Fruit fly (Drosophila melanogaster) whole organism, embryonic: Measurements from ENCODE around the gene Rip11.
A peak's percentile ranks its signal among the peaks of the same experiment; 100 is the strongest.

ENCODE experiments used
- Adf1 ChIP-seq: fragments of 200-800 bp; sonication (Bioruptor generic); IDR thresholded peaks from 2 replicates; pipeline ENCODE4 v1.3.6; 2022; ENCODE audit warnings: missing biosample characterization, missing genetic modification characterization
- Bdp1 ChIP-seq: fragments of 200-800 bp; sonication (Bioruptor generic); optimal IDR thresholded peaks from 3 replicates; lab custom pipeline; 2016; ENCODE audit warnings: missing biosample characterization, missing genetic modification characterization
- CG10979 ChIP-seq: fragments of 200-800 bp; sonication (Bioruptor generic); optimal IDR thresholded peaks from 2 replicates; lab custom pipeline; 2018; ENCODE audit warnings: missing biosample characterization, mild to moderate bottlenecking, missing genetic modification characterization, moderate library complexity
- CG12104 ChIP-seq: fragments of 200-800 bp; sonication (Bioruptor generic); optimal IDR thresholded peaks from 3 replicates; lab custom pipeline; 2016; ENCODE audit warnings: missing biosample characterization, missing genetic modification characterization
- CG15479 ChIP-seq: fragments of 200-800 bp; sonication (Bioruptor generic); optimal IDR thresholded peaks from 3 replicates; lab custom pipeline; 2019; ENCODE audit warnings: missing biosample characterization, mild to moderate bottlenecking, missing genetic modification characterization, moderate library complexity
- CG18011 ChIP-seq: fragments of 200-800 bp; sonication (Bioruptor generic); optimal IDR thresholded peaks from 2 replicates; lab custom pipeline; 2017; ENCODE audit warnings: missing biosample characterization, missing genetic modification characterization, mild to moderate bottlenecking, moderate library complexity, missing genotype
- CG2120 ChIP-seq: fragments of 200-800 bp; sonication (Bioruptor generic); optimal IDR thresholded peaks from 3 replicates; lab custom pipeline; 2016; ENCODE audit warnings: missing biosample characterization, missing genetic modification characterization
- CG2129 ChIP-seq: fragments of 200-800 bp; sonication (Bioruptor generic); IDR thresholded peaks from 2 replicates; pipeline ENCODE4 v1.3.6; 2022; ENCODE audit warnings: missing biosample characterization, missing genetic modification characterization; ENCODE audit not compliant: partially characterized antibody
- CG30431 ChIP-seq: fragments of 200-800 bp; sonication (Bioruptor generic); optimal IDR thresholded peaks from 2 replicates; lab custom pipeline; 2017; ENCODE audit warnings: missing biosample characterization, missing genetic modification characterization
- CG31441 ChIP-seq: fragments of 200-800 bp; sonication (Bioruptor generic); IDR thresholded peaks from 2 replicates; pipeline ENCODE4 v1.3.6; 2022; ENCODE audit warnings: missing biosample characterization, missing genetic modification characterization
- CG32767 ChIP-seq: fragments of 200-800 bp; sonication (Bioruptor generic); IDR thresholded peaks from 2 replicates; pipeline ENCODE4 v1.3.6; 2022; ENCODE audit warnings: missing biosample characterization, missing genetic modification characterization
- CG34224 ChIP-seq: fragments of 200-800 bp; sonication (Bioruptor generic); IDR thresholded peaks from 3 replicates; pipeline ENCODE4 v1.3.6; 2022; ENCODE audit warnings: missing biosample characterization, missing genetic modification characterization; ENCODE audit not compliant: partially characterized antibody
- CG6272 ChIP-seq: fragments of 200-800 bp; sonication (Bioruptor generic); IDR thresholded peaks from 2 replicates; pipeline ENCODE4 v1.3.6; 2022; ENCODE audit warnings: missing biosample characterization, missing genetic modification characterization
- CG8924 ChIP-seq: fragments of 200-800 bp; optimal IDR thresholded peaks from 3 replicates; lab custom pipeline; 2019; ENCODE audit warnings: missing biosample characterization, mild to moderate bottlenecking, missing genetic modification characterization, moderate library complexity
- Dad ChIP-seq: fragments of 200-800 bp; sonication (Bioruptor generic); optimal IDR thresholded peaks from 3 replicates; lab custom pipeline; 2016; ENCODE audit warnings: missing biosample characterization, missing genetic modification characterization
- Dip3 ChIP-seq: fragments of 200-800 bp; sonication (Bioruptor generic); optimal IDR thresholded peaks from 3 replicates; lab custom pipeline; 2016; ENCODE audit warnings: missing biosample characterization, missing genetic modification characterization
- Dref ChIP-seq: fragments of 200-800 bp; sonication (Bioruptor generic); IDR thresholded peaks from 2 replicates; pipeline ENCODE4 v1.3.6; 2022; ENCODE audit warnings: missing biosample characterization, missing genetic modification characterization
- Gsc ChIP-seq: fragments of 200-800 bp; sonication (Bioruptor generic); IDR thresholded peaks from 2 replicates; pipeline ENCODE4 v1.3.6; 2022; ENCODE audit warnings: missing biosample characterization, missing genetic modification characterization
- HLHmδ ChIP-seq: fragments of 200-800 bp; sonication (Bioruptor generic); optimal IDR thresholded peaks from 2 replicates; lab custom pipeline; 2018; ENCODE audit warnings: missing biosample characterization, mild to moderate bottlenecking, missing genetic modification characterization, moderate library complexity
- HmgZ ChIP-seq: fragments of 200-800 bp; sonication (Bioruptor generic); optimal IDR thresholded peaks from 2 replicates; lab custom pipeline; 2018; ENCODE audit warnings: missing biosample characterization, mild to moderate bottlenecking, missing genetic modification characterization
- Hmx ChIP-seq: fragments of 200-800 bp; sonication (Bioruptor generic); optimal IDR thresholded peaks from 2 replicates; lab custom pipeline; 2016; ENCODE audit warnings: missing biosample characterization, missing genetic modification characterization
- Hr51 ChIP-seq, 2 experiments: fragments of 200-800 bp; sonication (Bioruptor generic); optimal IDR thresholded peaks; 2 replicates in 1 of 2; 3 replicates in 1 of 2; lab custom pipeline; 2016 to 2018; ENCODE audit warnings: missing biosample characterization in 2 of 2, missing genetic modification characterization in 2 of 2, mild to moderate bottlenecking in 1 of 2, moderate library complexity in 1 of 2
- Hr78 ChIP-seq, 2 experiments: fragments of 200-800 bp in 1 of 2; fragments of >200 bp in 1 of 2; sonication (Bioruptor generic) in 1 of 2; optimal IDR thresholded peaks; 2 replicates each; lab custom pipeline; 2017 to 2019; ENCODE audit warnings: missing biosample characterization in 2 of 2, missing genetic modification characterization in 2 of 2, mild to moderate bottlenecking in 1 of 2, moderate library complexity in 1 of 2
- Lhr ChIP-seq: fragments of 200-800 bp; sonication (Bioruptor generic); optimal IDR thresholded peaks from 3 replicates; lab custom pipeline; 2017; ENCODE audit warnings: mild to moderate bottlenecking, missing biosample characterization, missing genetic modification reagents, missing genetic modification characterization
- Lim3 ChIP-seq: fragments of 200-800 bp; sonication (Bioruptor generic); IDR thresholded peaks from 2 replicates; pipeline ENCODE4 v1.3.6; 2022; ENCODE audit warnings: missing biosample characterization, missing genetic modification characterization
- NK7.1 ChIP-seq: fragments of 200-800 bp; sonication (Bioruptor generic); optimal IDR thresholded peaks from 3 replicates; lab custom pipeline; 2016; ENCODE audit warnings: missing biosample characterization, missing genetic modification characterization
- Stat92E ChIP-seq, 3 experiments: fragments of >200 bp in 2 of 3; fragments of 200-800 bp in 1 of 3; sonication (Bioruptor generic) in 1 of 3; optimal IDR thresholded peaks; 2 replicates each; lab custom pipeline; 2017 to 2019; ENCODE audit warnings: missing biosample characterization in 3 of 3, missing genetic modification characterization in 3 of 3, mild to moderate bottlenecking in 1 of 3, moderate library complexity in 1 of 3
- cg ChIP-seq: fragments of 200-800 bp; sonication (Bioruptor generic); optimal IDR thresholded peaks from 3 replicates; lab custom pipeline; 2019; ENCODE audit warnings: missing biosample characterization, mild to moderate bottlenecking, missing genetic modification characterization, moderate library complexity
- disco-r ChIP-seq: fragments of 200-800 bp; sonication (Bioruptor generic); optimal IDR thresholded peaks from 2 replicates; lab custom pipeline; 2016; ENCODE audit warnings: missing biosample characterization, missing genetic modification characterization
- dysf ChIP-seq: fragments of 200-800 bp; sonication (Bioruptor generic); IDR thresholded peaks from 3 replicates; pipeline ENCODE4 v1.3.6; 2022; ENCODE audit warnings: missing biosample characterization, missing genetic modification characterization
- ham ChIP-seq: fragments of 200-800 bp; sonication (Bioruptor generic); IDR thresholded peaks from 2 replicates; pipeline ENCODE4 v1.3.6; 2022; ENCODE audit warnings: missing biosample characterization, missing genetic modification characterization
- jigr1 ChIP-seq: fragments of 200-800 bp; sonication (Bioruptor generic); IDR thresholded peaks from 3 replicates; pipeline ENCODE4 v1.3.6; 2022; ENCODE audit warnings: missing biosample characterization, missing genetic modification characterization
- nerfin-1 ChIP-seq: fragments of 200-800 bp; sonication (Bioruptor generic); optimal IDR thresholded peaks from 3 replicates; lab custom pipeline; 2019; ENCODE audit warnings: missing biosample characterization, mild to moderate bottlenecking, missing genetic modification characterization, moderate library complexity
- oc ChIP-seq: fragments of 200-800 bp; sonication (Bioruptor generic); optimal IDR thresholded peaks from 2 replicates; lab custom pipeline; 2018; ENCODE audit warnings: missing biosample characterization, mild to moderate bottlenecking, missing genetic modification characterization, moderate library complexity
- pb ChIP-seq: fragments of 200-800 bp; sonication (Bioruptor generic); optimal IDR thresholded peaks from 3 replicates; lab custom pipeline; 2016; ENCODE audit warnings: missing biosample characterization, missing genetic modification characterization
- pfk ChIP-seq: fragments of 200-800 bp; sonication (Bioruptor generic); optimal IDR thresholded peaks from 2 replicates; lab custom pipeline; 2018; ENCODE audit warnings: missing biosample characterization, mild to moderate bottlenecking, missing genetic modification characterization, moderate library complexity
- pho ChIP-seq: fragments of 200-800 bp; sonication (Bioruptor generic); optimal IDR thresholded peaks from 2 replicates; lab custom pipeline; 2016; ENCODE audit warnings: missing biosample characterization, missing genetic modification characterization
- prd ChIP-seq, 3 experiments: fragments of >200 bp in 2 of 3; fragments of 200-800 bp in 1 of 3; sonication (Bioruptor generic) in 1 of 3; optimal IDR thresholded peaks in 2 of 3; IDR thresholded peaks in 1 of 3; 2 replicates in 2 of 3; 3 replicates in 1 of 3; pipeline versions ENCODE4 v1.3.6 to Lab custom; 2017 to 2022; ENCODE audit warnings: missing biosample characterization in 1 of 3, missing genetic modification characterization in 1 of 3
- pzg ChIP-seq: fragments of 200-800 bp; sonication (Bioruptor generic); optimal IDR thresholded peaks from 3 replicates; lab custom pipeline; 2018; ENCODE audit warnings: missing biosample characterization, mild to moderate bottlenecking, missing genetic modification characterization, moderate library complexity
- sc ChIP-seq, 3 experiments: fragments of >200 bp in 2 of 3; fragments of 200-800 bp in 1 of 3; sonication (Bioruptor generic) in 1 of 3; optimal IDR thresholded peaks; 2 replicates in 2 of 3; 3 replicates in 1 of 3; lab custom pipeline; 2017; ENCODE audit warnings: mild to moderate bottlenecking in 1 of 3, missing biosample characterization in 1 of 3, missing genetic modification characterization in 1 of 3, missing genetic modification reagents in 1 of 3
- schlank ChIP-seq: fragments of 200-800 bp; sonication (Bioruptor generic); optimal IDR thresholded peaks from 2 replicates; lab custom pipeline; 2018; ENCODE audit warnings: missing biosample characterization, mild to moderate bottlenecking, missing genetic modification characterization
- shn ChIP-seq: fragments of 200-800 bp; sonication (Bioruptor generic); optimal IDR thresholded peaks from 3 replicates; lab custom pipeline; 2016; ENCODE audit warnings: missing biosample characterization, missing genetic modification characterization
- slou ChIP-seq: fragments of 200-800 bp; sonication (Bioruptor generic); optimal IDR thresholded peaks from 3 replicates; lab custom pipeline; 2016; ENCODE audit warnings: missing biosample characterization, missing genetic modification characterization
- sob ChIP-seq: fragments of 200-800 bp; sonication (Bioruptor generic); IDR thresholded peaks from 2 replicates; pipeline ENCODE4 v1.3.6; 2022; ENCODE audit warnings: missing biosample characterization, missing genetic modification characterization
- tna ChIP-seq: fragments of 200-800 bp; sonication (Bioruptor generic); IDR thresholded peaks from 2 replicates; pipeline ENCODE4 v1.3.6; 2022; ENCODE audit warnings: missing biosample characterization, missing genetic modification characterization; ENCODE audit not compliant: partially characterized antibody
- tx ChIP-seq: fragments of 200-800 bp; sonication (Bioruptor generic); optimal IDR thresholded peaks from 2 replicates; lab custom pipeline; 2016; ENCODE audit warnings: missing biosample characterization, missing genetic modification characterization
- wek ChIP-seq: fragments of 200-800 bp; sonication (Bioruptor generic); optimal IDR thresholded peaks from 3 replicates; lab custom pipeline; 2018; ENCODE audit warnings: missing biosample characterization, mild to moderate bottlenecking, missing genetic modification characterization, moderate library complexity

The Rip11 gene

dm6 chrX:18646855-18647699 lies at the start of gene Rip11 (continued):
- TF ChIP-seq HmgZ (tag; lab: Kevin White, UChicago) (peak; percentile 16), dysf (GFP tag; lab: Robert Waterston, UW) (no peak), CG2120 (peak; percentile 51), CG12104 (GFP tag; lab: Kevin White, UChicago) (peak; percentile 15), CG30431 (GFP tag; lab: Kevin White, UChicago) (no peak), sob (no peak; the same call in 1 of the 2 replicates), NK7.1 (GFP tag; lab: Kevin White, UChicago) (peak; percentile 51), disco-r (GFP tag; lab: Kevin White, UChicago) (no peak), shn (no peak), CG10979 (no peak), pfk (GFP tag; lab: Kevin White, UChicago) (no peak), CG15479 (GFP tag; lab: Kevin White, UChicago) (no peak), pzg (peak; percentile 36), prd (optimal IDR thresholded peaks at IDR 0.05; lab: Kevin White, UChicago) (no peak), prd (GFP tag; IDR thresholded peaks at IDR 0.05; lab: Robert Waterston, UW) (0 out of 3 replicates have a peak, but pooled peaks have one; percentile 17), wek (GFP tag; lab: Kevin White, UChicago) (no peak), Adf1 (GFP tag; lab: Robert Waterston, UW) (no peak; the same call in 1 of the 2 replicates), Hr51 (GFP tag; optimal IDR thresholded peaks at IDR 0.05; lab: Kevin White, UChicago) (peak in 1 of 2 experiments; percentile 26), ham (GFP tag; lab: Robert Waterston, UW) (no peak), cg (GFP tag; lab: Kevin White, UChicago) (peak; percentile 61), Stat92E (GFP tag; optimal IDR thresholded peaks at IDR 0.05; lab: Kevin White, UChicago) (no peak), Bdp1 (GFP tag; lab: Kevin White, UChicago) (no peak), pho (GFP tag; lab: Kevin White, UChicago) (peak; percentile 0), CG8924 (tag; lab: Kevin White, UChicago) (peak; percentile 15), CG34224 (0 out of 3 replicates have a peak, but pooled peaks have one; percentile 8), CG32767 (0 out of 2 replicates have a peak, but pooled peaks have one; percentile 11), sc (optimal IDR thresholded peaks at IDR 0.05; lab: Kevin White, UChicago) (no peak), sc (GFP tag; optimal IDR thresholded peaks at IDR 0.05; lab: Kevin White, UChicago) (no peak), HLHmδ (GFP tag; lab: Kevin White, UChicago) (peak; percentile 24), slou (no peak), schlank (tag; lab: Kevin White, UChicago) (no peak), Gsc (GFP tag; lab: Robert Waterston, UW) (no peak), CG2129 (GFP tag; lab: Robert Waterston, UW) (no peak; the same call in 1 of the 2 replicates), CG31441 (GFP tag; lab: Robert Waterston, UW) (no peak), jigr1 (GFP tag; lab: Robert Waterston, UW) (no peak), Lim3 (GFP tag; lab: Robert Waterston, UW) (no peak), tna (no peak), Hmx (GFP tag; lab: Kevin White, UChicago) (no peak), Dip3 (GFP tag; lab: Kevin White, UChicago) (peak; percentile 27), tx (GFP tag; lab: Kevin White, UChicago) (no peak), CG18011 (GFP tag; lab: Kevin White, UChicago) (no peak), Dad (peak; percentile 4), pb (GFP tag; lab: Kevin White, UChicago) (peak; percentile 24), oc (tag; lab: Kevin White, UChicago) (peak; percentile 54), Dref (GFP tag; lab: Robert Waterston, UW) (peak; percentile 63), Lhr (GFP tag; lab: Kevin White, UChicago) (no peak), Hr78 (GFP tag; optimal IDR thresholded peaks at IDR 0.05; lab: Kevin White, UChicago) (no peak), nerfin-1 (tag; lab: Kevin White, UChicago) (no peak), CG6272 (GFP tag; lab: Robert Waterston, UW) (no peak)
